Worm (Caenorhabditis elegans) whole organism, late embryonic: ENCODE results near the gene gen-1.

ENCODE experiments used
- ama-1 ChIP-seq: fragments of 150-350 bp; optimal IDR thresholded peaks from 2 replicates; lab custom pipeline; 2014
- ceh-6 ChIP-seq: fragments of 200-800 bp; sonication (Bioruptor generic); optimal IDR thresholded peaks from 2 replicates; lab custom pipeline; 2018; ENCODE audit warnings: mild to moderate bottlenecking, missing genetic modification characterization, missing compliant biosample characterization
- fkh-6 ChIP-seq: sonication (generic microtip); optimal IDR thresholded peaks from 2 replicates; lab custom pipeline; 2016; ENCODE audit warnings: missing genetic modification characterization, missing compliant biosample characterization
- hlh-13 ChIP-seq: fragments of 200-800 bp; sonication (Bioruptor generic); optimal IDR thresholded peaks from 2 replicates; lab custom pipeline; 2018; ENCODE audit warnings: mild to moderate bottlenecking, missing genetic modification characterization, missing compliant biosample characterization
- hlh-30 ChIP-seq: sonication (generic microtip); optimal IDR thresholded peaks from 2 replicates; lab custom pipeline; 2017; ENCODE audit warnings: antibody characterized with exemption, missing genetic modification characterization, missing compliant biosample characterization; ENCODE audit not compliant: insufficient read depth
- lim-6 ChIP-seq: sonication (generic microtip); optimal IDR thresholded peaks from 2 replicates; lab custom pipeline; 2016; ENCODE audit warnings: missing genetic modification characterization, missing compliant biosample characterization
- pqm-1 ChIP-seq: sonication (generic microtip); optimal IDR thresholded peaks from 2 replicates; lab custom pipeline; 2016; ENCODE audit warnings: missing genetic modification characterization, missing compliant biosample characterization
- rnt-1 ChIP-seq: sonication (generic microtip); optimal IDR thresholded peaks from 2 replicates; lab custom pipeline; 2016; ENCODE audit warnings: missing genetic modification characterization, missing compliant biosample characterization
- sox-4 ChIP-seq: sonication (generic microtip); optimal IDR thresholded peaks from 2 replicates; lab custom pipeline; 2017; ENCODE audit warnings: mild to moderate bottlenecking, missing genetic modification characterization, inconsistent platforms, missing compliant biosample characterization
- unc-3 ChIP-seq, 2 experiments: fragments of 200-800 bp in 1 of 2; sonication (Bioruptor generic) in 1 of 2; sonication (generic microtip) in 1 of 2; conservative IDR thresholded peaks in 1 of 2; optimal IDR thresholded peaks in 1 of 2; 2 replicates each; pipeline versions ENCODE4 v1.3.6 to Lab custom; 2016 to 2022; ENCODE audit warnings: missing compliant biosample characterization in 2 of 2, missing genetic modification characterization in 2 of 2, missing genetic modification reagents in 1 of 2
- zip-5 ChIP-seq: sonication (generic microtip); optimal IDR thresholded peaks from 2 replicates; lab custom pipeline; 2016; ENCODE audit warnings: missing genetic modification characterization, missing compliant biosample characterization

ce11 chrIII:6215943-6216342 lies 32.0 kb downstream of the gen-1 start:
- TF ChIP-seq lim-6 (no peak), fkh-6 (tag; lab: Kevin White, UChicago) (no peak), zip-5 (tag; lab: Kevin White, UChicago) (no peak), rnt-1 (tag; lab: Kevin White, UChicago) (no peak), pqm-1 (tag; lab: Kevin White, UChicago) (no peak), ceh-6 (GFP tag; lab: Kevin White, UChicago) (no peak), sox-4 (tag; lab: Kevin White, UChicago) (no peak), hlh-30 (tag; lab: Kevin White, UChicago) (no peak), hlh-13 (GFP tag; lab: Kevin White, UChicago) (no peak), ama-1 (no peak), unc-3 (GFP tag; conservative IDR thresholded peaks at IDR 0.05; lab: Robert Waterston, UW) (no peak), unc-3 (tag; optimal IDR thresholded peaks at IDR 0.05; lab: Kevin White, UChicago) (no peak)
